Fruit fly (Drosophila melanogaster) whole organism, prepupa: Measurements from ENCODE around the gene Gycbeta100B.

Experiments used
- Blimp-1 ChIP-seq: fragments of 200-800 bp; sonication (Bioruptor generic); optimal IDR thresholded peaks from 3 replicates; lab custom pipeline; 2017; ENCODE audit warnings: missing biosample characterization, missing genetic modification characterization, mild to moderate bottlenecking, moderate library complexity, missing genetic modification reagents
- CG10631 ChIP-seq: fragments of 200-800 bp; sonication (Bioruptor generic); optimal IDR thresholded peaks from 2 replicates; lab custom pipeline; 2016; ENCODE audit warnings: missing biosample characterization, missing genetic modification characterization
- CG10669 ChIP-seq: fragments of 200-800 bp; sonication (Bioruptor generic); optimal IDR thresholded peaks from 3 replicates; lab custom pipeline; 2018; ENCODE audit warnings: missing biosample characterization, mild to moderate bottlenecking, missing genetic modification characterization, moderate library complexity
- CG11294 ChIP-seq: fragments of 200-800 bp; sonication (Bioruptor generic); IDR thresholded peaks from 2 replicates; pipeline ENCODE4 v1.3.6; 2022; ENCODE audit warnings: missing biosample characterization, missing genetic modification characterization
- CG11762 ChIP-seq: fragments of 200-800 bp; sonication (Bioruptor generic); optimal IDR thresholded peaks from 3 replicates; lab custom pipeline; 2016; ENCODE audit warnings: missing biosample characterization, missing genetic modification characterization; ENCODE audit not compliant: insufficient read depth
- CG11902 ChIP-seq: fragments of 200-800 bp; sonication (Bioruptor generic); optimal IDR thresholded peaks from 3 replicates; lab custom pipeline; 2016; ENCODE audit warnings: missing biosample characterization, missing genetic modification characterization
- CG15336 ChIP-seq: fragments of 200-800 bp; sonication (Bioruptor generic); IDR thresholded peaks from 2 replicates; pipeline ENCODE4 v1.3.6; 2022; ENCODE audit warnings: missing biosample characterization, missing genetic modification characterization
- CG1621 ChIP-seq: fragments of 200-800 bp; sonication (Bioruptor generic); optimal IDR thresholded peaks from 3 replicates; lab custom pipeline; 2018; ENCODE audit warnings: missing biosample characterization, mild to moderate bottlenecking, missing genetic modification characterization
- CG16779 ChIP-seq: fragments of 200-800 bp; sonication (Bioruptor generic); optimal IDR thresholded peaks from 3 replicates; lab custom pipeline; 2017; ENCODE audit warnings: missing biosample characterization, mild to moderate bottlenecking, missing genetic modification characterization
- CG3032 ChIP-seq: fragments of 200-800 bp; optimal IDR thresholded peaks from 2 replicates; lab custom pipeline; 2019; ENCODE audit warnings: missing biosample characterization, mild to moderate bottlenecking, missing genetic modification characterization, moderate library complexity
- CG31627 ChIP-seq: fragments of 200-800 bp; sonication (Bioruptor generic); optimal IDR thresholded peaks from 3 replicates; lab custom pipeline; 2016; ENCODE audit warnings: missing biosample characterization, missing genetic modification characterization
- CG32006 ChIP-seq: fragments of 200-800 bp; sonication (Bioruptor generic); optimal IDR thresholded peaks from 3 replicates; lab custom pipeline; 2017; ENCODE audit warnings: missing biosample characterization, mild to moderate bottlenecking, missing genetic modification characterization
- CG34406 ChIP-seq: fragments of 200-800 bp; sonication (Bioruptor generic); optimal IDR thresholded peaks from 3 replicates; lab custom pipeline; 2016; ENCODE audit warnings: missing biosample characterization, missing genetic modification characterization
- CG3919 ChIP-seq: fragments of 200-800 bp; sonication (Bioruptor generic); optimal IDR thresholded peaks from 3 replicates; lab custom pipeline; 2016; ENCODE audit warnings: missing biosample characterization, missing genetic modification characterization
- CG4318 ChIP-seq: fragments of 200-800 bp; sonication (Bioruptor generic); optimal IDR thresholded peaks from 3 replicates; lab custom pipeline; 2017; ENCODE audit warnings: missing biosample characterization, mild to moderate bottlenecking, missing genetic modification characterization
- CG6276 ChIP-seq: fragments of 200-800 bp; sonication (Bioruptor generic); optimal IDR thresholded peaks from 2 replicates; lab custom pipeline; 2017; ENCODE audit warnings: missing biosample characterization, mild to moderate bottlenecking, missing genetic modification characterization
- CG6792 ChIP-seq: fragments of 200-800 bp; sonication (Bioruptor generic); optimal IDR thresholded peaks from 3 replicates; lab custom pipeline; 2016; ENCODE audit warnings: missing biosample characterization, missing genetic modification characterization
- CG6808 ChIP-seq: fragments of 200-800 bp; sonication (Bioruptor generic); optimal IDR thresholded peaks from 3 replicates; lab custom pipeline; 2017; ENCODE audit warnings: missing biosample characterization, missing genetic modification characterization, mild to moderate bottlenecking, moderate library complexity, missing genetic modification reagents
- CG6854 ChIP-seq: fragments of 200-800 bp; sonication (Bioruptor generic); optimal IDR thresholded peaks from 2 replicates; lab custom pipeline; 2017; ENCODE audit warnings: missing biosample characterization, mild to moderate bottlenecking, missing genetic modification characterization
- CG8119 ChIP-seq: fragments of 200-800 bp; sonication (Bioruptor generic); IDR thresholded peaks from 3 replicates; pipeline ENCODE4 v1.3.6; 2022; ENCODE audit warnings: missing biosample characterization, missing genetic modification characterization
- CG8319 ChIP-seq: fragments of 200-800 bp; sonication (Bioruptor generic); optimal IDR thresholded peaks from 3 replicates; lab custom pipeline; 2016; ENCODE audit warnings: missing biosample characterization, missing genetic modification characterization
- CG8632 ChIP-seq: fragments of 200-800 bp; sonication (Bioruptor generic); optimal IDR thresholded peaks from 3 replicates; lab custom pipeline; 2016; ENCODE audit warnings: missing biosample characterization, missing genetic modification characterization
- CG9139 ChIP-seq: fragments of 200-800 bp; sonication (Bioruptor generic); optimal IDR thresholded peaks from 3 replicates; lab custom pipeline; 2017; ENCODE audit warnings: missing biosample characterization, mild to moderate bottlenecking, missing genetic modification characterization
- Eip75B ChIP-seq: fragments of 200-800 bp; sonication (Bioruptor generic); optimal IDR thresholded peaks from 3 replicates; lab custom pipeline; 2016; ENCODE audit warnings: missing biosample characterization, missing genetic modification characterization
- Eip93F ChIP-seq: fragments of 200-800 bp; sonication (Bioruptor generic); optimal IDR thresholded peaks from 2 replicates; lab custom pipeline; 2016; ENCODE audit warnings: missing biosample characterization, mild to moderate bottlenecking, missing genetic modification characterization
- Ets21C ChIP-seq: fragments of 200-800 bp; sonication (Bioruptor generic); optimal IDR thresholded peaks from 3 replicates; lab custom pipeline; 2016; ENCODE audit warnings: missing biosample characterization, missing genetic modification characterization
- Ets96B ChIP-seq: fragments of 200-800 bp; optimal IDR thresholded peaks from 2 replicates; lab custom pipeline; 2019; ENCODE audit warnings: missing biosample characterization, mild to moderate bottlenecking, missing genetic modification characterization, moderate library complexity
- Gug ChIP-seq: fragments of 200-800 bp; sonication (Bioruptor generic); IDR thresholded peaks from 2 replicates; pipeline ENCODE4 v1.3.6; 2022; ENCODE audit warnings: missing biosample characterization, missing genetic modification characterization
- Hr38 ChIP-seq: sonication (Bioruptor generic); optimal IDR thresholded peaks from 2 replicates; lab custom pipeline; 2016; ENCODE audit warnings: missing biosample characterization, missing genetic modification characterization
- Hr39 ChIP-seq: fragments of 200-800 bp; sonication (Bioruptor generic); optimal IDR thresholded peaks from 2 replicates; lab custom pipeline; 2016; ENCODE audit warnings: missing biosample characterization, missing genetic modification characterization
- Lpt ChIP-seq: fragments of 200-800 bp; sonication (Bioruptor generic); optimal IDR thresholded peaks from 3 replicates; lab custom pipeline; 2016; ENCODE audit warnings: missing biosample characterization, missing genetic modification characterization
- Met ChIP-seq: fragments of 200-800 bp; sonication (Bioruptor generic); optimal IDR thresholded peaks from 3 replicates; lab custom pipeline; 2016; ENCODE audit warnings: missing biosample characterization, missing genetic modification characterization
- OdsH ChIP-seq: fragments of 200-800 bp; sonication (Bioruptor generic); optimal IDR thresholded peaks from 3 replicates; lab custom pipeline; 2016; ENCODE audit warnings: missing biosample characterization, missing genetic modification characterization
- Smox ChIP-seq: fragments of 200-800 bp; sonication (Bioruptor generic); optimal IDR thresholded peaks from 3 replicates; lab custom pipeline; 2016; ENCODE audit warnings: missing biosample characterization, missing genetic modification characterization
- Sox102F ChIP-seq: fragments of 200-800 bp; sonication (Bioruptor generic); optimal IDR thresholded peaks from 2 replicates; lab custom pipeline; 2016; ENCODE audit warnings: missing biosample characterization, mild to moderate bottlenecking, missing genetic modification characterization
- Sox14 ChIP-seq: fragments of 200-800 bp; sonication (Bioruptor generic); optimal IDR thresholded peaks from 3 replicates; lab custom pipeline; 2016; ENCODE audit warnings: missing biosample characterization, missing genetic modification characterization
- achi ChIP-seq: fragments of 200-800 bp; sonication (Bioruptor generic); optimal IDR thresholded peaks from 3 replicates; lab custom pipeline; 2016; ENCODE audit warnings: missing biosample characterization, missing genetic modification characterization
- acj6 ChIP-seq: fragments of 200-800 bp; sonication (Bioruptor generic); optimal IDR thresholded peaks from 3 replicates; lab custom pipeline; 2016; ENCODE audit warnings: missing biosample characterization, missing genetic modification characterization
- cyc ChIP-seq: fragments of 200-800 bp; sonication (Bioruptor generic); optimal IDR thresholded peaks from 3 replicates; lab custom pipeline; 2016; ENCODE audit warnings: missing biosample characterization, missing genetic modification characterization
- dac ChIP-seq: fragments of 200-800 bp; sonication (Bioruptor generic); optimal IDR thresholded peaks from 2 replicates; lab custom pipeline; 2017; ENCODE audit warnings: missing biosample characterization, mild to moderate bottlenecking, missing genetic modification characterization
- dsx ChIP-seq: fragments of 200-800 bp; optimal IDR thresholded peaks from 3 replicates; lab custom pipeline; 2019; ENCODE audit warnings: missing biosample characterization, mild to moderate bottlenecking, missing genetic modification characterization, moderate library complexity; ENCODE audit not compliant: poor library complexity, severe bottlenecking
- fd85E ChIP-seq: fragments of 200-800 bp; sonication (Bioruptor generic); optimal IDR thresholded peaks from 3 replicates; lab custom pipeline; 2016; ENCODE audit warnings: missing biosample characterization, missing genetic modification characterization
- fkh ChIP-seq: fragments of 200-800 bp; sonication (Bioruptor generic); optimal IDR thresholded peaks from 3 replicates; lab custom pipeline; 2017; ENCODE audit warnings: missing biosample characterization, mild to moderate bottlenecking, missing genetic modification characterization, moderate library complexity
- lz ChIP-seq: fragments of 200-800 bp; sonication (Bioruptor generic); optimal IDR thresholded peaks from 3 replicates; lab custom pipeline; 2016; ENCODE audit warnings: missing biosample characterization, missing genetic modification characterization
- pdm3 ChIP-seq: fragments of 200-800 bp; sonication (Bioruptor generic); optimal IDR thresholded peaks from 3 replicates; lab custom pipeline; 2016; ENCODE audit warnings: missing biosample characterization, missing genetic modification characterization
- salr ChIP-seq, 2 experiments: fragments of 200-800 bp; sonication (Bioruptor generic); optimal IDR thresholded peaks; 3 replicates each; lab custom pipeline; 2016 to 2018; ENCODE audit warnings: missing biosample characterization in 2 of 2, missing genetic modification characterization in 2 of 2, mild to moderate bottlenecking in 1 of 2
- spab ChIP-seq: fragments of 200-800 bp; sonication (Bioruptor generic); optimal IDR thresholded peaks from 2 replicates; lab custom pipeline; 2017; ENCODE audit warnings: missing biosample characterization, mild to moderate bottlenecking, missing genetic modification characterization, missing genetic modification reagents
- ss ChIP-seq, 2 experiments: fragments of 200-800 bp; sonication (Bioruptor generic); optimal IDR thresholded peaks; 2 replicates in 1 of 2; 3 replicates in 1 of 2; lab custom pipeline; 2017 to 2018; ENCODE audit warnings: mild to moderate bottlenecking in 2 of 2, missing biosample characterization in 2 of 2, missing genetic modification characterization in 2 of 2, moderate library complexity in 1 of 2
- svp ChIP-seq: fragments of 200-800 bp; sonication (Bioruptor generic); peaks from one replicate; lab custom pipeline; 2016; ENCODE audit warnings: missing biosample characterization, missing genetic modification characterization
- topi ChIP-seq: fragments of 200-800 bp; sonication (Bioruptor generic); optimal IDR thresholded peaks from 3 replicates; lab custom pipeline; 2016; ENCODE audit warnings: missing biosample characterization, missing genetic modification characterization
- vri ChIP-seq: fragments of 200-800 bp; sonication (Bioruptor generic); optimal IDR thresholded peaks from 3 replicates; lab custom pipeline; 2016; ENCODE audit warnings: missing biosample characterization, mild to moderate bottlenecking, missing genetic modification characterization

The Gycbeta100B gene

dm6 chr3R:31197142-31197994 is 63.2 kb downstream of the Gycbeta100B start:
- TF ChIP-seq CG10669 (GFP tag; lab: Kevin White, UChicago): no peak
- no peak for TF ChIP-seq CG11294 (GFP tag; lab: Robert Waterston, UW)
- TF ChIP-seq CG9139: no peak
- no peak for TF ChIP-seq CG32006
- TF ChIP-seq Lpt (GFP tag; lab: Kevin White, UChicago): no peak
- TF ChIP-seq CG1621 (tag; lab: Kevin White, UChicago): no peak
- TF ChIP-seq ss (GFP tag; optimal IDR thresholded peaks at IDR 0.05; lab: Kevin White, UChicago): no peak
- TF ChIP-seq salr (GFP tag; optimal IDR thresholded peaks at IDR 0.05; lab: Kevin White, UChicago): no peak
- TF ChIP-seq Ets96B: no peak
- no peak for TF ChIP-seq CG8119 (GFP tag; lab: Robert Waterston, UW)
- TF ChIP-seq CG6854 (GFP tag; lab: Kevin White, UChicago): no peak
- peak; percentile 6 for TF ChIP-seq CG8632
- TF ChIP-seq vri: peak; percentile 46
- TF ChIP-seq CG4318: no peak
- peak; percentile 22 for TF ChIP-seq pdm3
- no peak for TF ChIP-seq spab (GFP tag; lab: Kevin White, UChicago)
- no peak for TF ChIP-seq Eip93F (GFP tag; lab: Kevin White, UChicago)
- TF ChIP-seq Gug (GFP tag; lab: Robert Waterston, UW): no peak
- peak; percentile 17 for TF ChIP-seq Met (GFP tag; lab: Kevin White, UChicago)
- TF ChIP-seq CG11762 (GFP tag; lab: Kevin White, UChicago): no peak
- TF ChIP-seq topi (GFP tag; lab: Kevin White, UChicago): peak; percentile 7
- TF ChIP-seq Sox102F: peak; percentile 20
- no peak for TF ChIP-seq acj6 (GFP tag; lab: Kevin White, UChicago)
- no peak for TF ChIP-seq CG8319 (GFP tag; lab: Kevin White, UChicago)
- TF ChIP-seq svp: peak; percentile 95
- TF ChIP-seq fd85E (GFP tag; lab: Kevin White, UChicago): no peak
- no peak for TF ChIP-seq CG6808
- TF ChIP-seq dsx (GFP tag; lab: Kevin White, UChicago): no peak
- no peak for TF ChIP-seq CG10631 (GFP tag; lab: Kevin White, UChicago)
- TF ChIP-seq CG34406 (GFP tag; lab: Kevin White, UChicago): no peak
- TF ChIP-seq CG3032 (tag; lab: Kevin White, UChicago): no peak
- TF ChIP-seq CG31627 (GFP tag; lab: Kevin White, UChicago): peak; percentile 30
- TF ChIP-seq dac (GFP tag; lab: Kevin White, UChicago): no peak
- no peak for TF ChIP-seq Ets21C
- TF ChIP-seq Blimp-1 (GFP tag; lab: Kevin White, UChicago): no peak
- no peak for TF ChIP-seq fkh (GFP tag; lab: Kevin White, UChicago)
- TF ChIP-seq cyc (GFP tag; lab: Kevin White, UChicago): peak; percentile 4
- peak; percentile 3 for TF ChIP-seq Sox14
- TF ChIP-seq CG3919 (GFP tag; lab: Kevin White, UChicago): no peak
- peak; percentile 12; the same call in 1 of the 2 replicates for TF ChIP-seq CG15336 (GFP tag; lab: Robert Waterston, UW)
- peak; percentile 29 for TF ChIP-seq Smox
- TF ChIP-seq OdsH (GFP tag; lab: Kevin White, UChicago): peak; percentile 16
- no peak for TF ChIP-seq CG11902 (GFP tag; lab: Kevin White, UChicago)
- no peak for TF ChIP-seq CG6792 (GFP tag; lab: Kevin White, UChicago)
- no peak for TF ChIP-seq achi (GFP tag; lab: Kevin White, UChicago)
- TF ChIP-seq Eip75B: no peak
- no peak for TF ChIP-seq CG16779 (tag; lab: Kevin White, UChicago)
- peak; percentile 7 for TF ChIP-seq lz (GFP tag; lab: Kevin White, UChicago)
- TF ChIP-seq Hr38 (GFP tag; lab: Kevin White, UChicago): no peak
- TF ChIP-seq CG6276 (GFP tag; lab: Kevin White, UChicago): no peak
- peak; percentile 47 for TF ChIP-seq Hr39 (GFP tag; lab: Kevin White, UChicago)
